Fruit fly (Drosophila melanogaster) whole organism, embryonic: ENCODE results near the gene CG3078.

Experiments
- Abd-B ChIP-seq: fragments of 200-800 bp; sonication (Bioruptor generic); optimal IDR thresholded peaks from 2 replicates; lab custom pipeline; 2018; ENCODE audit warnings: missing biosample characterization, mild to moderate bottlenecking, missing genetic modification characterization, moderate library complexity
- Bteb2 ChIP-seq: fragments of 200-800 bp; sonication (Bioruptor generic); optimal IDR thresholded peaks from 2 replicates; lab custom pipeline; 2016; ENCODE audit warnings: missing biosample characterization, missing genetic modification characterization
- CG12155 ChIP-seq: fragments of 200-800 bp; sonication (Bioruptor generic); optimal IDR thresholded peaks from 3 replicates; lab custom pipeline; 2016; ENCODE audit warnings: missing biosample characterization, missing genetic modification characterization
- CG12236 ChIP-seq: fragments of 200-800 bp; sonication (Bioruptor generic); optimal IDR thresholded peaks from 2 replicates; lab custom pipeline; 2016; ENCODE audit warnings: missing biosample characterization, missing genetic modification characterization
- CG12391 ChIP-seq: fragments of 200-800 bp; sonication (Bioruptor generic); optimal IDR thresholded peaks from 3 replicates; lab custom pipeline; 2018; ENCODE audit warnings: missing biosample characterization, mild to moderate bottlenecking, missing genetic modification characterization, moderate library complexity
- CG12659 ChIP-seq: fragments of 200-800 bp; sonication (Bioruptor generic); optimal IDR thresholded peaks from 3 replicates; lab custom pipeline; 2017; ENCODE audit warnings: mild to moderate bottlenecking, missing biosample characterization, missing genetic modification reagents, missing genetic modification characterization
- CG13296 ChIP-seq: fragments of 200-800 bp; sonication (Bioruptor generic); optimal IDR thresholded peaks from 3 replicates; lab custom pipeline; 2018; ENCODE audit warnings: missing biosample characterization, mild to moderate bottlenecking, missing genetic modification characterization
- CG13624 ChIP-seq: fragments of 200-800 bp; sonication (Bioruptor generic); optimal IDR thresholded peaks from 2 replicates; lab custom pipeline; 2016; ENCODE audit warnings: missing biosample characterization, missing genetic modification characterization
- CG15011 ChIP-seq: fragments of 200-800 bp; sonication (Bioruptor generic); optimal IDR thresholded peaks from 3 replicates; lab custom pipeline; 2018; ENCODE audit warnings: missing biosample characterization, mild to moderate bottlenecking, missing genetic modification characterization
- CG1647 ChIP-seq: fragments of 200-800 bp; sonication (Bioruptor generic); optimal IDR thresholded peaks from 3 replicates; lab custom pipeline; 2016; ENCODE audit warnings: missing biosample characterization, missing genetic modification characterization
- CG16863 ChIP-seq: fragments of 200-800 bp; sonication (Bioruptor generic); optimal IDR thresholded peaks from 3 replicates; lab custom pipeline; 2016; ENCODE audit warnings: missing biosample characterization, missing genetic modification characterization
- CG18476 ChIP-seq: fragments of 200-800 bp; sonication (Bioruptor generic); optimal IDR thresholded peaks from 2 replicates; lab custom pipeline; 2016; ENCODE audit warnings: missing biosample characterization, mild to moderate bottlenecking, missing genetic modification characterization
- CG2116 ChIP-seq: fragments of 200-800 bp; sonication (Bioruptor generic); optimal IDR thresholded peaks from 3 replicates; lab custom pipeline; 2018; ENCODE audit warnings: missing biosample characterization, mild to moderate bottlenecking, missing genetic modification characterization
- CG3065 ChIP-seq: fragments of 200-800 bp; sonication (Bioruptor generic); optimal IDR thresholded peaks from 2 replicates; lab custom pipeline; 2016; ENCODE audit warnings: missing biosample characterization, missing genetic modification characterization
- CG32772 ChIP-seq: fragments of 200-800 bp; sonication (Bioruptor generic); IDR thresholded peaks from 2 replicates; pipeline ENCODE4 v1.3.6; 2022; ENCODE audit warnings: missing biosample characterization, missing genetic modification characterization
- CG4360 ChIP-seq: fragments of 200-800 bp; sonication (Bioruptor generic); IDR thresholded peaks from 2 replicates; pipeline ENCODE4 v1.3.6; 2022; ENCODE audit warnings: missing biosample characterization, missing genetic modification characterization
- CG4617 ChIP-seq: fragments of 200-800 bp; sonication (Bioruptor generic); optimal IDR thresholded peaks from 3 replicates; lab custom pipeline; 2016; ENCODE audit warnings: missing biosample characterization, missing genetic modification characterization, borderline replicate concordance
- CG8089 ChIP-seq: fragments of 200-800 bp; sonication (Bioruptor generic); optimal IDR thresholded peaks from 3 replicates; lab custom pipeline; 2016; ENCODE audit warnings: missing biosample characterization, missing genetic modification characterization
- CG9215 ChIP-seq: fragments of 200-800 bp; sonication (Bioruptor generic); IDR thresholded peaks from 2 replicates; pipeline ENCODE4 v1.3.6; 2022; ENCODE audit warnings: missing biosample characterization, missing genetic modification characterization
- CG9797 ChIP-seq: fragments of 200-800 bp; sonication (Bioruptor generic); optimal IDR thresholded peaks from 3 replicates; lab custom pipeline; 2018; ENCODE audit warnings: missing biosample characterization, mild to moderate bottlenecking, missing genetic modification characterization
- CG9876 ChIP-seq: fragments of 200-800 bp; sonication (Bioruptor generic); optimal IDR thresholded peaks from 2 replicates; lab custom pipeline; 2016; ENCODE audit warnings: missing biosample characterization, missing genetic modification characterization
- CkIIα-i1 ChIP-seq: fragments of 200-800 bp; sonication (Bioruptor generic); IDR thresholded peaks from 2 replicates; pipeline ENCODE4 v1.3.6; 2022; ENCODE audit warnings: missing biosample characterization, missing genetic modification characterization
- D ChIP-seq, 2 experiments: fragments of 200-800 bp in 1 of 2; fragments of >200 bp in 1 of 2; sonication (Bioruptor generic) in 1 of 2; optimal IDR thresholded peaks; 2 replicates in 1 of 2; 3 replicates in 1 of 2; lab custom pipeline; 2017; ENCODE audit warnings: mild to moderate bottlenecking in 1 of 2, missing biosample characterization in 1 of 2, missing genetic modification characterization in 1 of 2, missing genetic modification reagents in 1 of 2
- Dbx ChIP-seq: fragments of 200-800 bp; sonication (Bioruptor generic); IDR thresholded peaks from 3 replicates; pipeline ENCODE4 v1.3.6; 2022; ENCODE audit warnings: missing biosample characterization, missing genetic modification characterization
- Dek ChIP-seq: fragments of 200-800 bp; sonication (Bioruptor generic); optimal IDR thresholded peaks from 3 replicates; lab custom pipeline; 2019; ENCODE audit warnings: missing biosample characterization, mild to moderate bottlenecking, missing genetic modification characterization, moderate library complexity
- Doc3 ChIP-seq: fragments of 200-800 bp; sonication (Bioruptor generic); IDR thresholded peaks from 3 replicates; pipeline ENCODE4 v1.3.6; 2022; ENCODE audit warnings: missing biosample characterization, missing genetic modification characterization; ENCODE audit not compliant: partially characterized antibody
- Dp ChIP-seq: fragments of 200-800 bp; sonication (Bioruptor generic); optimal IDR thresholded peaks from 2 replicates; lab custom pipeline; 2018; ENCODE audit warnings: missing biosample characterization, mild to moderate bottlenecking, missing genetic modification characterization, moderate library complexity
- H15 ChIP-seq: fragments of 200-800 bp; sonication (Bioruptor generic); IDR thresholded peaks from 3 replicates; pipeline ENCODE4 v1.3.6; 2022; ENCODE audit warnings: missing biosample characterization, missing genetic modification characterization
- Lhr ChIP-seq: fragments of 200-800 bp; sonication (Bioruptor generic); optimal IDR thresholded peaks from 3 replicates; lab custom pipeline; 2017; ENCODE audit warnings: mild to moderate bottlenecking, missing biosample characterization, missing genetic modification reagents, missing genetic modification characterization
- Max ChIP-seq: fragments of 200-800 bp; sonication (Bioruptor generic); optimal IDR thresholded peaks from 2 replicates; lab custom pipeline; 2016; ENCODE audit warnings: missing biosample characterization, mild to moderate bottlenecking, missing genetic modification characterization
- NC2β ChIP-seq: fragments of 200-800 bp; sonication (Bioruptor generic); optimal IDR thresholded peaks from 2 replicates; lab custom pipeline; 2016; ENCODE audit warnings: missing biosample characterization, missing genetic modification characterization
- Ptx1 ChIP-seq: fragments of 200-800 bp; sonication (Bioruptor generic); IDR thresholded peaks from 2 replicates; pipeline ENCODE4 v1.3.6; 2022; ENCODE audit warnings: missing biosample characterization, missing genetic modification characterization
- Ravus ChIP-seq: fragments of 200-800 bp; sonication (Bioruptor generic); IDR thresholded peaks from 2 replicates; pipeline ENCODE4 v1.3.6; 2022; ENCODE audit warnings: missing biosample characterization, missing genetic modification characterization
- Spps ChIP-seq: fragments of 200-800 bp; sonication (Bioruptor generic); optimal IDR thresholded peaks from 2 replicates; lab custom pipeline; 2018; ENCODE audit warnings: missing biosample characterization, mild to moderate bottlenecking, missing genetic modification characterization
- Sry-β ChIP-seq: fragments of 200-800 bp; sonication (Bioruptor generic); optimal IDR thresholded peaks from 2 replicates; lab custom pipeline; 2018; ENCODE audit warnings: missing biosample characterization, mild to moderate bottlenecking, missing genetic modification characterization, moderate library complexity
- Sry-δ ChIP-seq: fragments of 200-800 bp; sonication (Bioruptor generic); optimal IDR thresholded peaks from 2 replicates; lab custom pipeline; 2016; ENCODE audit warnings: missing biosample characterization, missing genetic modification characterization
- abd-A ChIP-seq: fragments of 200-800 bp; sonication (Bioruptor generic); optimal IDR thresholded peaks from 3 replicates; lab custom pipeline; 2019; ENCODE audit warnings: missing biosample characterization, mild to moderate bottlenecking, missing genetic modification characterization, moderate library complexity
- cwo ChIP-seq: fragments of 200-800 bp; sonication (Bioruptor generic); optimal IDR thresholded peaks from 3 replicates; lab custom pipeline; 2017; ENCODE audit warnings: missing biosample characterization, missing genetic modification characterization, mild to moderate bottlenecking, moderate library complexity, missing genetic modification reagents
- her ChIP-seq: fragments of 200-800 bp; sonication (Bioruptor generic); optimal IDR thresholded peaks from 2 replicates; lab custom pipeline; 2016; ENCODE audit warnings: missing biosample characterization, missing genetic modification characterization
- inv ChIP-seq: fragments of 200-800 bp; sonication (Bioruptor generic); IDR thresholded peaks from 2 replicates; pipeline ENCODE4 v1.3.6; 2022; ENCODE audit warnings: missing biosample characterization, missing genetic modification characterization; ENCODE audit not compliant: partially characterized antibody
- luna ChIP-seq: fragments of 200-800 bp; sonication (Bioruptor generic); optimal IDR thresholded peaks from 2 replicates; lab custom pipeline; 2016; ENCODE audit warnings: missing biosample characterization, missing genetic modification characterization
- otp ChIP-seq: fragments of 200-800 bp; sonication (Bioruptor generic); IDR thresholded peaks from 3 replicates; pipeline ENCODE4, ENCODE4 v1.3.6; 2022; ENCODE audit warnings: missing biosample characterization, missing genetic modification characterization
- sens-2 ChIP-seq: fragments of 200-800 bp; sonication (Bioruptor generic); IDR thresholded peaks from 2 replicates; pipeline ENCODE4 v1.3.6; 2022; ENCODE audit warnings: missing biosample characterization, missing genetic modification characterization
- shn ChIP-seq: fragments of 200-800 bp; sonication (Bioruptor generic); optimal IDR thresholded peaks from 3 replicates; lab custom pipeline; 2016; ENCODE audit warnings: missing biosample characterization, missing genetic modification characterization
- sima ChIP-seq: fragments of 200-800 bp; sonication (Bioruptor generic); optimal IDR thresholded peaks from 2 replicates; lab custom pipeline; 2016; ENCODE audit warnings: missing biosample characterization, missing genetic modification characterization
- so ChIP-seq: fragments of 200-800 bp; sonication (Bioruptor generic); IDR thresholded peaks from 3 replicates; pipeline ENCODE4 v1.3.6; 2022; ENCODE audit warnings: missing biosample characterization, missing genetic modification characterization
- stc ChIP-seq: fragments of 200-800 bp; sonication (Bioruptor generic); IDR thresholded peaks from 2 replicates; pipeline ENCODE4 v1.3.6; 2022; ENCODE audit warnings: missing biosample characterization, missing genetic modification characterization
- tin ChIP-seq: fragments of 200-800 bp; sonication (Bioruptor generic); optimal IDR thresholded peaks from 3 replicates; lab custom pipeline; 2016; ENCODE audit warnings: missing biosample characterization, missing genetic modification characterization
- tx ChIP-seq: fragments of 200-800 bp; sonication (Bioruptor generic); optimal IDR thresholded peaks from 2 replicates; lab custom pipeline; 2016; ENCODE audit warnings: missing biosample characterization, missing genetic modification characterization

CG3078 gene

dm6 chrX:2300293-2301068, 40.8 kb upstream of the CG3078 start (continued):
- peak; percentile 92 for TF ChIP-seq CG18476 (GFP tag; lab: Kevin White, UChicago)
- TF ChIP-seq luna (GFP tag; lab: Kevin White, UChicago) = no peak
- TF ChIP-seq Sry-β (GFP tag; lab: Kevin White, UChicago) = peak; percentile 69
- TF ChIP-seq CG12391 (tag; lab: Kevin White, UChicago) = peak; percentile 94
- peak; percentile 30 for TF ChIP-seq Dp (GFP tag; lab: Kevin White, UChicago)
- peak; percentile 93 for TF ChIP-seq shn (GFP tag; lab: Kevin White, UChicago)
- peak; percentile 88 for TF ChIP-seq Spps (tag; lab: Kevin White, UChicago)
- TF ChIP-seq abd-A (tag; lab: Kevin White, UChicago) = no peak
- TF ChIP-seq CG9215 = peak; percentile 88
- no peak for TF ChIP-seq inv (GFP tag; lab: Robert Waterston, UW)
- TF ChIP-seq CG15011 (GFP tag; lab: Kevin White, UChicago) = peak; percentile 86
- peak; percentile 89 for TF ChIP-seq cwo (GFP tag; lab: Kevin White, UChicago)
- peak; percentile 61 for TF ChIP-seq CG9876 (GFP tag; lab: Kevin White, UChicago)
- TF ChIP-seq her (GFP tag; lab: Kevin White, UChicago) = peak; percentile 85
- TF ChIP-seq CG32772 (GFP tag; lab: Robert Waterston, UW) = peak; percentile 98
- peak; percentile 97 for TF ChIP-seq so (GFP tag; lab: Robert Waterston, UW)
- TF ChIP-seq CG12659 (GFP tag; lab: Kevin White, UChicago) = peak; percentile 97
- peak; percentile 69 for TF ChIP-seq CG3065
- peak; percentile 83 for TF ChIP-seq CkIIα-i1
- TF ChIP-seq Abd-B = peak; percentile 95
- peak; percentile 83 for TF ChIP-seq CG1647
- TF ChIP-seq CG2116 (GFP tag; lab: Kevin White, UChicago) = peak; percentile 72
- peak; percentile 93 for TF ChIP-seq CG8089
- TF ChIP-seq CG9797 (GFP tag; lab: Kevin White, UChicago) = peak; percentile 33
- TF ChIP-seq sima (GFP tag; lab: Kevin White, UChicago) = peak; percentile 70
- TF ChIP-seq Max = peak; percentile 84
- TF ChIP-seq CG13624 (GFP tag; lab: Kevin White, UChicago) = peak; percentile 86
- TF ChIP-seq tx = peak; percentile 88
- peak; percentile 89 for TF ChIP-seq tin (GFP tag; lab: Kevin White, UChicago)
- peak; percentile 98 for TF ChIP-seq otp (GFP tag; lab: Robert Waterston, UW)
- no peak for TF ChIP-seq D (optimal IDR thresholded peaks at IDR 0.05; lab: Kevin White, UChicago)
- peak; percentile 95 for TF ChIP-seq D (GFP tag; optimal IDR thresholded peaks at IDR 0.05; lab: Kevin White, UChicago)
- TF ChIP-seq NC2β = peak; percentile 89
- peak; percentile 79 for TF ChIP-seq Dbx (GFP tag; lab: Robert Waterston, UW)
- TF ChIP-seq CG16863 = peak; percentile 96
- TF ChIP-seq Dek (tag; lab: Kevin White, UChicago) = peak; percentile 97
- TF ChIP-seq Sry-δ (GFP tag; lab: Kevin White, UChicago) = peak; percentile 56
- peak; percentile 98 for TF ChIP-seq sens-2 (GFP tag; lab: Robert Waterston, UW)
- peak; percentile 81 for TF ChIP-seq CG12155 (GFP tag; lab: Kevin White, UChicago)
- peak; percentile 89 for TF ChIP-seq Lhr
- peak; percentile 98 for TF ChIP-seq Ptx1 (GFP tag; lab: Robert Waterston, UW)
- peak; percentile 96 for TF ChIP-seq H15 (GFP tag; lab: Robert Waterston, UW)
- TF ChIP-seq CG4360 (GFP tag; lab: Robert Waterston, UW) = peak; percentile 81
- TF ChIP-seq Bteb2 = peak; percentile 84
- peak; percentile 92 for TF ChIP-seq Ravus (GFP tag; lab: Robert Waterston, UW)
- TF ChIP-seq CG4617 (GFP tag; lab: Kevin White, UChicago) = peak; percentile 69
- TF ChIP-seq CG12236 (GFP tag; lab: Kevin White, UChicago) = peak; percentile 86
- peak; percentile 89 for TF ChIP-seq CG13296 (GFP tag; lab: Kevin White, UChicago)
- peak; percentile 97 for TF ChIP-seq stc (GFP tag; lab: Robert Waterston, UW)
- TF ChIP-seq Doc3 = no peak
